Worm (Caenorhabditis elegans): ENCODE data around the gene fbxa-26.
"Not testable (repeated sequence)": the region's sequence is repeated elsewhere in the genome, so short reads cannot be mapped to it uniquely, and the experiment has no call there.

DNA sequence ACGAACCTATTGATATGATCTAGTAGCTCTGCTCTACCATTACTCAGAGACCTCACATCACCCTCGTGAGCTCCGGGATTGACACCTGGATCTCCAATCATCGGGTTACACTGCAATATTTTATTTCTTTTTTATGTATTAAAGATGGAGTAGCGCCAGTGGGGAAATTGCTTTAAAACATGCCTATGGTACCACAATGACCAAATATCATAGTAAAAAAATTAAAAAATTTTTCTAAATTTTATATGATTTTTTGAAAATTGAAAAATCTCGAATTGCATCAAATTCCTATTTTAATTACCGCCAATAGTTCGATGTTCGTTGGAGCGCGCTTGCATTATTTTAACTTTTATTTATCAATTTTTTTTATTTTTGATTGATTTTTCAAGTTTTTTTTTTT is 35.6 kb upstream of the fbxa-26 start, which contains the start of gene pals-40:
- not testable (repeated sequence) for TF ChIP-seq T22C8.4, ztf-29, ztf-23 (GFP tag; IDR thresholded peaks at IDR 0.05)
